Fruit fly (Drosophila melanogaster): Measurements from ENCODE around the gene CG16888.

The CG16888 gene

DNA sequence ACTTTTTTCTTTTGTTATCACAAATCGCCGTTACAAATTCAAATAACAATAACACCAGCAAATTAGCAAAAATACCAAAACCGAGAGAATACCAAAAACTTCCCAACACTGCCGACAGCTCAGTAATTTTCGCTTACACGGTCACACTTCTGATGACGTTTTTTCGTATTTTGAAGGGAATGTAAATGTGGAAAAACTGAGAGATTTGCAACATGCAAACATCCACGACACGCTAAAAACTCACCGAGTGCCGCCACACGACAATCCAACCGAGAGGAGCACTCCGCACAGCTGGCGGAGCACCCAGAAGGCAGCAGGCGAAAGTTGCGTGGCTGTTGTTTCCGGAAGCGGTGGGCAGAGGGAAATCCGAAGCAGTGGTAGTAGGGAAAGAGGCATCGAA is 19.7 kb downstream of the CG16888 start, which contains the start of gene Sec71:
TSS of gene Sec71 (plus strand) at position 117 of the 400 bp plus-strand sequence.
- peak; percentile 32 for TF ChIP-seq CG17801 (GFP tag; optimal IDR thresholded peaks at IDR 0.05; ENCODE audit: partially characterized antibody)

DNA sequence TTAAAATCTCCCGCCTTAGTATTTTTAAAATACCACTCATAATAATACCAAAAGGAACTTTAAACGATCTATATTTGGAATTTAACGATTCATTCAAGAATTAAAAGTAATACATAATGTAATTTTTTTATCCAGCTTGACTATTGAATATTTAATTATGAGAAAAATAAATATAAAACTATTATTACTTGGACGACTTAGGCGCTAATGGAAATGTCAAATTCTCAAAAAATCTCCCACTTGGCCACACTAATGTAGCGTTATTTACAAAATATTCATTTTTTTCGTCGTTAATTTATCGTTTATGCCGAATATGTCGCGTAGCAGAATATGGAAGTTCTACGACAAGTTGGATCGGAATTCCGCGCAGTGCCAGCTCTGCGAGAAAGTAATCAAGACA is 22.3 kb downstream of the CG16888 start, which contains the start of gene CG16863:
TSS of gene CG16863 (plus strand) at position 245 of the 400 bp plus-strand sequence.
- no peak for TF ChIP-seq CG17801 (GFP tag; optimal IDR thresholded peaks at IDR 0.05; ENCODE audit: partially characterized antibody)

DNA sequence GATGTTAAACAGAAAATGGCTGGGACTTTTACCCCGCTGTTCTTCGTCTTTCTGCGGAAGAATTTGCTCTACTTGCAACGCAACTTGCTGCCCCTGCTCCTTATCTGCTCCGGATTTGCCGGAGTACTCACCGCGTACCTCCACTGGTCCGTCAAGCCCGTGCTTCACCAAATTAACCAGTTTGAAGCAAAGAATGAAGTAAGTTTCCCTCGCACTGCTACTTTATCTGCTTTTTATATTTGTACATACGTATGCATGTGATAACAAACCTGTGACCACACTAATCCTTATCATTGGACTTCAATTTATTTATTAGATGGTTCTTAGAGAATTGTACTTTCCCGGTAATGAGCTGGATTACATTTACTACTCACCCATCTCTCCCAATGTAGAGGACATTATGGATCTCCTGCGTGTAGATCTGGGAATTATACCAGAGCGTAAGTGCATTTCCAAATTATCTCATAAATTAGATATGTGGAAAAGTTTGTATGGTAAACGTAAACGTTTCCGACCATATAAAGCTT is 28.8 kb downstream of the CG16888 start, which contains the start of gene CG16890:
TSS of gene CG16890 (minus strand) at position 184 of the 527 bp plus-strand sequence.
- TF ChIP-seq CG17801 (GFP tag; optimal IDR thresholded peaks at IDR 0.05; ENCODE audit: partially characterized antibody): no peak

DNA sequence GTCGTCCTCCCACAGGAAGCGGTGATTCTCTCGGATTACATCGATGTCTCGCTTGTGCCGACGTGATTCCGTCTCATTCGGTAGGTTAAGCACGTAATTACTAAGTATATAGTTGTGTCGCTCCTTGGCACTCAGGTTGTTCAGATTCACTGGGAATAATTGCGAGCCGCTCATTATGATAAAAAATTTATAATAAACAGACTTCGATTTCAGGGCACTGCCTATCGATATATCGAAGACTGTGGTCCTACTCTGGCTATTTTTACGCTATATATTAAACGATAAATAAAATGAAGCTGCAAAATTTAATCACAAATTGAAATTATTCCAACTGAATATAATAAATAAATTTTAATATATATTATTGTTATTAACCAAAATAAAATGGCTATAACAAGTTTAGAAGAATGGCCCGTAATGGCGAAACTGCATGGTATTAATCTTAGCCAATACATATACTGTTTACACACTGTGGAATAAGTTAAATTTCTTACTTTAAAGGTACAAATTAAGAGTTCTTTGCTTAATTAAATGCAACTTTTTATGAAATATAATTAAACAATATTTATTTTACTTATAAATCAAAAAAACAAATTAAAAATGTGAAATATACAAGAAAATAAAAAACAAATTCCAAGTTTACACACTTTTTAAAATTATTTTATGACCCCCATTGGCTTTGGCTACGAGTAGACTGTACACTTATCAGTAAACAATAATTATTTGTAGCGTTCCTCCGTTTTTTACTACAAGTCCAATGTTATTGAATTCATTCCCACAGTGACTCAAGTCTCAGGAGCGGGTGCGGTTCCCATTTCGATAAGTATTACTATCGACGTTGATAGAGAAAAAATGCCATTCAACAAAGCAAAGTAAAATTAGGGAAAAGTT is 29.5 kb downstream of the CG16888 start, which contains the start of gene Eato:
TSS of gene Eato (plus strand) at position 821 of the 891 bp plus-strand sequence.
- no peak for TF ChIP-seq CG17801 (GFP tag; optimal IDR thresholded peaks at IDR 0.05; ENCODE audit: partially characterized antibody)

DNA sequence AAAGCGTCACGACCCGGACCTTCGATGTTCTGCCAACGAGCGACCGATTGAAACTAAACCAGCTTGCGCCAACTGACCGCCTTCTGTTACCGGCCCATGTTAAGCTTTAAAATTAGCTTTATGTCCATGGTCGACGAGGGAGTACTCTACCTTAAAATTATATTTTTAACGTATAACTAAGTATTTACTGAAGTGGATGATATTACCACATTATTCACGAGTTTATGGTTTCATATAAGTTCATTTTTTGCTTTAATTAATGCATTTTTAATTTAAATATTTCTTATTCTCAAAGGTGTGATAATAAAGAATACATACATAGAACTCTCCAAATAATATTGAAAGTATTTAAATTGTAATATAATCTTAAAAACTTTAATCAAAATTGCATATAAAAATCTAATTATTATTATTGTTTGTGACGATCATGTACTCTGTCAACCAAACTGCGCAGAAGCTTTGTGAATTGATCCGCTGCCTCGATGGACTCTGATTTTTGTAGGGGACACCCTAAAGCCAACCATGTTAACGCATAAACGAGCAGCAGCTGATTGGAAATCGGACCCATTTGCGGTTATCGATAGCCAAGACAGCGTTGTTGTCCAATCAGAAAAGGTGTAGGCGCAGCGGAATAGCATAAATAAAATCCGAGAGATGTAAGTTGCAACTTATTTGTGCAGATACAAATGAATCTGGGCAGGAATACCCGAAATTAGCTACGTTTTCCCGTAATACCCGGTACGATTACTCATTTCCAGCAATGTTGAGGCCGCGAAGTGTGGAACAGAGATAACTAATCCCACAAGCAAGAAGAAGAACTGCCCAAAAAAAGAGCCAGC is 32.7 kb downstream of the CG16888 start, which contains the start of the genes CG9008 and p38b:
TSS of gene CG9008 (minus strand) at position 57 of the 839 bp plus-strand sequence.
TSS of gene p38b (plus strand) at position 581 of the 839 bp plus-strand sequence.
- peak; percentile 47 for TF ChIP-seq CG17801 (GFP tag; optimal IDR thresholded peaks at IDR 0.05; ENCODE audit: partially characterized antibody)

DNA sequence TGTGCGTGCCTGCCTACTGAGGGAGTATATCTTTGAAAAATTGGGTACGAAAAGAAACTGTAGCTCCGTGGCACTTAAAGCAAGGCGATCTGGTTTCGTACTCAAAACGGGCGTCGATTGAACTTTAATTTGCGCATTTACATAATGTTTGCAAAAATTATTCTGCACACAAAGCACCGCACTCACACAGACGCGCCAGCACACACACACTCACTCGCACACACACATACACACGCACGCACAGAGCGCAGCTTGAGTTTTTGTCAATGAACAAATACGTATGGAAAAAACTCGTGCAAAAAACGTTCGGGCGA is 33.3 kb downstream of the CG16888 start:
- TF ChIP-seq CG17801 (GFP tag; optimal IDR thresholded peaks at IDR 0.05; ENCODE audit: partially characterized antibody): no peak

DNA sequence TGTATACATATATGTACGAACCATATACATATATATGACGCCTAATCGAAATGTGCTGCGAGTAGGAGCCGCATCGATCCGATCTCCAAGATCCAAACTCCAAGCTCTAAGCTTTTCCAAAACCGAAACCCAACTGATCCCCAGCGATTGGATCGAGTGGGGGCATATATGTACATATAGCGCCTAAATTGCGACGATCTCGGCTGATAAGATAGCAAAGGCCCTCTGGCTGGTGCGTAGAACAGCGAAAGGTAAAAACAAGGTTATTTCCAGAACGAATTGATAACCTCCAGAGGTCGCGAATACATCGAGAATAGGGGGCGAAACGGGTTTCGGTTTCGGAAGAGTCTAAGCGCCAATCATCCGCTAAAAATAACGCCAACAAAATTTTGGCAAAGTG is 33.9 kb downstream of the CG16888 start:
- TF ChIP-seq CG17801 (GFP tag; optimal IDR thresholded peaks at IDR 0.05; ENCODE audit: partially characterized antibody): no peak

DNA sequence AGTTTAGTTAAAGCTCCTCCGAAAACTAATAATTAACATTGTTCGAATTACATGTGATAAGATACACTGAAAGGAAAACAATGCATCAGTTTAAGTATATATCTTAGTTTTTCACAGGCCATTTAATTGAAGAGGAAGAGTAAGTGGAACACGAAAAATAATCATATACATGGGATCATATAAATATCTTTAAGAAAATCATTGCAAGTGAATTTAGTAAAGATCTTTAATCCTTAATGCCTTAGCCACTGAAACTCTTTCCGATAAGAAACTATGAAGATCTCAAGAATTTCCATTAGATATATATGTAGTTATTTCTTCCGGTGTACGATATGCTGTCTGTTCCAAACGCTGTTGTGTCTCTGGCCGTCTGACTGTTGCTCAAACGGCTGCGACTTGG is 34.4 kb downstream of the CG16888 start:
- peak; percentile 14 for TF ChIP-seq CG17801 (GFP tag; optimal IDR thresholded peaks at IDR 0.05; ENCODE audit: partially characterized antibody)

DNA sequence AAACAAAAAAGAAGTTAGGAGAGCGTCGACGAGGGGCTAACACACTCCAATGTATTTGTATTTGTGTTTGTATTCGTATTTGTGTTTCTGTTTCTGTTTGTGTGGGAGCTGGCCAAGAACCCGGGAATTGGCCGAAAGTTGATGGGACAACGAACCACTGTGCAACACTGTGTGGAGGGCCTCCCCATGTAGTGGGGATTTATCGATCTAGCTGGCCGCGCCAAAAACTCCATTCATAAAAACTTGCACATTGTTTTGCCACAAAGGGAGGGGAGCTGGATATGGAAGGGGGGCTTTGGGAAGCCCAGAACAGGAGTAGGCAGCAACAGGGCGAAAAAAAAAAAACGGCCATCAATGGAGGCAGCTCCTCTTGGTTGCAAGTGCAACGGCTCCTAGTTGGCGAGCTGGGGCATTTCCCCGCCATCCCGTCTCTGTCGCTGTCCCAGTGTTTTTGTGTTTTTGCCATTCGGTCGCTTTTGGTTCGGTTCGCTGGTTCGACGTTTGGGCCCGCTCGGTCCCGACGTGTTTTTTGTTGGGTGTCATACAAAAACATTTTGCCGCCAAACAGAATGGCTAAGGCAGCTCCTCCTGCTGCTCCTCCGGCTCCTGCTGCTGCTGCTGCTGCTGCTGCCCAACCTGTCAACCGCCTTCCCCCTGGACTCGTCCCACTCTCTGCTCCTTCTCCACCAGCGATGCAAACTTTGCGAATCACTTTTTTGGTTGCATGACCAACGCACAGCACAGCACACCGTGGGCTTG is 35.9 kb downstream of the CG16888 start:
- no peak for TF ChIP-seq CG17801 (GFP tag; optimal IDR thresholded peaks at IDR 0.05; ENCODE audit: partially characterized antibody)

DNA sequence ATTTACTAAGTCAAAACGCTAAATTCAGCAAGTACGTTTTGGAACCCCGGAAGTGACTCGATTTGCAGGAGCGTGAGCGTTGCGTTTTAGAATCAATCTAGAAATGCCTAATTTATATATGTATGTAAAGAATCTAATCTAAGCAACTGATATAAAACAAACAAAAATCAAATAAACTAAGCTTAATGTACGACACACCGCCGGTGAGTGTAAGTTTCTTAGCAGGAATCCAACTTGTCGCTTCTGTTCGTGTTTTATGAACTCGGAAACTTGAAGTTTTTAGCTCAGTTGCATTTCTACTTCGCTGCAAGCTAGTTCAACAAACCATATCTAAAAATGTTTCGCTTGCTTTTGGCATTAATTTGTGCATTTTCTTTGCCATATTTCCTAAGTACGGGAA is 39.4 kb downstream of the CG16888 start, which contains the start of gene CG43376:
TSS of gene CG43376 (plus strand) at position 301 of the 400 bp plus-strand sequence.
- TF ChIP-seq CG17801 (GFP tag; optimal IDR thresholded peaks at IDR 0.05; ENCODE audit: partially characterized antibody): no peak

DNA sequence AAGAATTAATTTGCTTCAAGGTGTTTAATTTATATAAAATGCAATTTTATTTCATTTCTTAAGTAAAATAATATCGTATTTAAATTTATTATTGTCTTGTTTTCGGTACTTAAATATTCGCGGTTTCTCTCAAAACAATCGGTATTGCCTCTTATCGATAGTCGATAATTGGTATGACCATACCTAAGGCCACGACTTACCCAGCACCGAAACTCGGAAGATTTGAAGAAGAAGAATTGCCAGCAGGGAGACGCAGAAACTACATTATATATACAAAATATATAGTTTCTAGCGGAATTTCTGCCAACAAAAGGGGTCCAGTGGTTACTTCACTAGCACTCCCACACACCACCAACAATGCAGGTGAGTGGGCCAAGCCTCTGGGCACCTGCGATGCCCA is 42.2 kb downstream of the CG16888 start:
- no peak for TF ChIP-seq CG17801 (GFP tag; optimal IDR thresholded peaks at IDR 0.05; ENCODE audit: partially characterized antibody)

DNA sequence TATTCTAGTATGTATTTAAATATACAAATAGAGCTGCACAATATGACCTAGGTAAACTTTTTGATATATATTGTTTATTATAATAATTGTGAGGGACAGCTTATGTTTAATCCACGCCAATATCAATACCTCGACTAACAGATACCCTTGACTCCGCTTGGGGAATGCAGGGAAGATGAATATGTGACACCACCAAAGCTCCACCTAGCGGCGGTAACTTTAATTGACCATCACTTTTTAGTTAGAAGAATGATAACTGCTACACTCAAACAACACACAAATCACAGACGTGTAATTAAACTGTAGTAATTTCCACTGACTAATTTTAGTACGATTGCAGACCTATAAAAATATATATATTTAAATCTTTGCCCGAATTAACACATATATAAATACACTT is 49.9 kb downstream of the CG16888 start:
- no peak for TF ChIP-seq CG17801 (GFP tag; optimal IDR thresholded peaks at IDR 0.05; ENCODE audit: partially characterized antibody)
